Worm (Caenorhabditis elegans): ENCODE data around the gene ZK1010.12.

ce11 chrIII:12945072-12945471 lies 46.0 kb upstream of the ZK1010.12 start:
- TF ChIP-seq pqm-1 (tag; optimal IDR thresholded peaks at IDR 0.05) (no peak), lin-11 (tag; optimal IDR thresholded peaks at IDR 0.05) (no peak), ama-1 (optimal IDR thresholded peaks at IDR 0.05) (no peak), hlh-8 (tag; optimal IDR thresholded peaks at IDR 0.05) (no peak), ceh-14 (tag; optimal IDR thresholded peaks at IDR 0.05) (no peak), elt-2 (tag; optimal IDR thresholded peaks at IDR 0.05) (no peak), ceh-2 (tag; optimal IDR thresholded peaks at IDR 0.05) (no peak), pat-9 (tag; optimal IDR thresholded peaks at IDR 0.05) (no peak), ahr-1 (tag; optimal IDR thresholded peaks at IDR 0.05) (no peak)

Measured in whole organism, late embryonic.